Fruit fly (Drosophila melanogaster) Kc167 (cell line): ENCODE results near the gene CG4404.

Experiments used
- Myc ChIP-seq: fragments of >200 bp; optimal IDR thresholded peaks from 2 replicates; lab custom pipeline; 2017; ENCODE audit warnings: missing external identifiers
- h ChIP-seq: fragments of >200 bp; optimal IDR thresholded peaks from 3 replicates; lab custom pipeline; 2018; ENCODE audit warnings: missing external identifiers
- insv ChIP-seq: fragments of >200 bp; optimal IDR thresholded peaks from 3 replicates; lab custom pipeline; 2018; ENCODE audit warnings: missing external identifiers
- psq ChIP-seq: fragments of >200 bp; optimal IDR thresholded peaks from 2 replicates; lab custom pipeline; 2017; ENCODE audit warnings: missing external identifiers
- ttk ChIP-seq: sonication (Bioruptor generic); optimal IDR thresholded peaks from 2 replicates; lab custom pipeline; 2017; ENCODE audit warnings: missing external identifiers

- no peak for TF ChIP-seq insv
- no peak for TF ChIP-seq Myc
- TF ChIP-seq h (lab: Kevin White, UChicago), result no peak
- TF ChIP-seq psq, result no peak
- TF ChIP-seq ttk, result no peak
Observed at dm6 chrX:12925426-12926256, 19.8 kb upstream of the CG4404 start.
